Worm (Caenorhabditis elegans) whole organism, L4/young adult: ENCODE measurements around the gene mob-1.

Source experiments
- W03F9.2 ChIP-seq: fragments of 150-350 bp; optimal IDR thresholded peaks from 2 replicates; lab custom pipeline; 2014; ENCODE audit warnings: missing biosample characterization, missing genetic modification characterization
- dao-5 ChIP-seq: sonication (generic microtip); optimal IDR thresholded peaks from 2 replicates; lab custom pipeline; 2016; ENCODE audit warnings: missing genotype, missing genetic modification characterization, moderate library complexity, missing compliant biosample characterization
- him-1 ChIP-seq: sonication (generic microtip); optimal IDR thresholded peaks from 2 replicates; lab custom pipeline; 2016; ENCODE audit warnings: missing genotype, missing genetic modification reagents, missing genetic modification characterization, missing compliant biosample characterization

DNA sequence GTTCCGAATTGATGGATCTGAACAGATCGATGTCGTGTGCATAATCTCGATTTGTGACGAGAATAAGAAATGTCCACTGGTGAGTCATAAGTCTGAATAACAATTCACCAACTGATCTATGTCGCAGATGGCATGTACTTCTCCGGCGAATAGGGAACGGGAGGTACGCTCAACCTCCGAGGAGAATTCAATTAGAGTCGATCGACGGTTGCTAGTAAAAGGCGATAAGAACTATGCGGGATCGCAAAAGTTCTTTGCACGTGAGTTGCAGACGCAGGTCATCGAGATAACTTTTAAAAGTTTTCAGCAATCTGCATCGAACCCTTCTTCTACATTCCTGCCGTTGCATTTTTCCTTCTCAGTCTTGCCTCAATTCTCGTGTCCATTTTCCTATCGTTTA, 22.2 kb downstream of the mob-1 start:
- no peak for TF ChIP-seq W03F9.2
- no peak for TF ChIP-seq dao-5 (tag; lab: Kevin White, UChicago)
- TF ChIP-seq him-1 (tag; lab: Kevin White, UChicago), result no peak
